Worm (Caenorhabditis elegans): ENCODE data around the gene T26E4.18.

- TF ChIP-seq ztf-11 (tag; optimal IDR thresholded peaks at IDR 0.05) (no peak), hlh-1 (tag; optimal IDR thresholded peaks at IDR 0.05) (no peak), ces-1 (GFP tag; optimal IDR thresholded peaks at IDR 0.05) (no peak), pha-4 (tag; optimal IDR thresholded peaks at IDR 0.05) (no peak), lin-13 (tag; optimal IDR thresholded peaks at IDR 0.05) (no peak), mep-1 (tag; optimal IDR thresholded peaks at IDR 0.05) (no peak), nhr-2 (tag; optimal IDR thresholded peaks at IDR 0.05) (no peak), nhr-76 (tag; optimal IDR thresholded peaks at IDR 0.05) (no peak)
Observed at ce11 chrV:15781086-15781485, 22.6 kb downstream of the T26E4.18 start, which contains the start of gene T26E4.2.
